Fruit fly (Drosophila melanogaster): Measurements from ENCODE around the gene CG5639.

DNA sequence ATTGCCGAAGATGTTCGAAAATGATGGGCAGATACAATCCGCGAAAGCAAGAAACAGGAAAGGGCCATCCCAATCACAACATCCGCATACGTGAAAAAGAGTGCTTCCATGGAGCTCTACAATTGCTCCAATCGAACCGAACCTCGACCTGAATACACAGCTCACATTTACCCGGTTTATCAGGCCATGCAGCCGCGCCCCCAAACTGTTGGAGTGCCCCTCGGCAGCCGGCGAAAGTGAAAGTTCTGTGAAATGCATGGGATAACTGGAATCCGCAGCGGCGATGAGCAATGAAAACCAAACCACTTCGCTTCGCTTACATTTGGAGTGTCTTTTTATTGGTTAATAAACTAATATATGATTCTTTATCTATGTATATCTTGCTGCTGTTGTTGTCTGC, 1.3 kb upstream of the CG5639 start:
- TF ChIP-seq cnc (optimal IDR thresholded peaks at IDR 0.05) (no peak), tj (GFP tag; optimal IDR thresholded peaks at IDR 0.05) (no peak), CG33017 (tag; optimal IDR thresholded peaks at IDR 0.05) (no peak), CG7045 (GFP tag; optimal IDR thresholded peaks at IDR 0.05) (no peak), CG14711 (tag; optimal IDR thresholded peaks at IDR 0.05) (no peak), ovo (GFP tag; optimal IDR thresholded peaks at IDR 0.05) (no peak)
